Worm (Caenorhabditis elegans) whole organism, L2 larva: Measurements from ENCODE around the gene ufm-1.

Experiments
- Y55F3AM.14 ChIP-seq: fragments of 200-800 bp; sonication (Bioruptor generic); optimal IDR thresholded peaks from 2 replicates; lab custom pipeline; 2018; ENCODE audit warnings: mild to moderate bottlenecking, missing genetic modification characterization, missing compliant biosample characterization
- ceh-16 ChIP-seq: fragments of 150-350 bp; optimal IDR thresholded peaks from 2 replicates; lab custom pipeline; 2014; ENCODE audit warnings: missing biosample characterization, missing genetic modification characterization
- sma-9 ChIP-seq, 2 experiments: fragments of 150-350 bp in 1 of 2; sonication (generic microtip) in 1 of 2; optimal IDR thresholded peaks; 2 replicates each; lab custom pipeline; 2014 to 2016; ENCODE audit warnings: missing genetic modification characterization in 2 of 2, mild to moderate bottlenecking in 1 of 2, missing biosample characterization in 1 of 2, missing compliant biosample characterization in 1 of 2, missing genetic modification reagents in 1 of 2, moderate library complexity in 1 of 2

ce11 chrIII:7859313-7859712 is 534 bp downstream of the ufm-1 start, which contains the start of gene tomm-7:
- TF ChIP-seq sma-9 (GFP tag; optimal IDR thresholded peaks at IDR 0.05; lab: Kevin White, UChicago) (no peak), sma-9 (tag; optimal IDR thresholded peaks at IDR 0.05; lab: Kevin White, UChicago) (no peak), Y55F3AM.14 (no peak), ceh-16 (tag; lab: Kevin White, UChicago) (no peak)
